Fruit fly (Drosophila melanogaster) whole organism, prepupa: ENCODE data around the gene Trf2.

Source experiments
- Blimp-1 ChIP-seq: fragments of 200-800 bp; sonication (Bioruptor generic); optimal IDR thresholded peaks from 3 replicates; lab custom pipeline; 2017; ENCODE audit warnings: missing biosample characterization, missing genetic modification characterization, mild to moderate bottlenecking, moderate library complexity, missing genetic modification reagents
- CG10631 ChIP-seq: fragments of 200-800 bp; sonication (Bioruptor generic); optimal IDR thresholded peaks from 2 replicates; lab custom pipeline; 2016; ENCODE audit warnings: missing biosample characterization, missing genetic modification characterization
- CG10669 ChIP-seq: fragments of 200-800 bp; sonication (Bioruptor generic); optimal IDR thresholded peaks from 3 replicates; lab custom pipeline; 2018; ENCODE audit warnings: missing biosample characterization, mild to moderate bottlenecking, missing genetic modification characterization, moderate library complexity
- CG11294 ChIP-seq: fragments of 200-800 bp; sonication (Bioruptor generic); IDR thresholded peaks from 2 replicates; pipeline ENCODE4 v1.3.6; 2022; ENCODE audit warnings: missing biosample characterization, missing genetic modification characterization
- CG11762 ChIP-seq: fragments of 200-800 bp; sonication (Bioruptor generic); optimal IDR thresholded peaks from 3 replicates; lab custom pipeline; 2016; ENCODE audit warnings: missing biosample characterization, missing genetic modification characterization; ENCODE audit not compliant: insufficient read depth
- CG11902 ChIP-seq: fragments of 200-800 bp; sonication (Bioruptor generic); optimal IDR thresholded peaks from 3 replicates; lab custom pipeline; 2016; ENCODE audit warnings: missing biosample characterization, missing genetic modification characterization
- CG1621 ChIP-seq: fragments of 200-800 bp; sonication (Bioruptor generic); optimal IDR thresholded peaks from 3 replicates; lab custom pipeline; 2018; ENCODE audit warnings: missing biosample characterization, mild to moderate bottlenecking, missing genetic modification characterization
- CG3032 ChIP-seq: fragments of 200-800 bp; optimal IDR thresholded peaks from 2 replicates; lab custom pipeline; 2019; ENCODE audit warnings: missing biosample characterization, mild to moderate bottlenecking, missing genetic modification characterization, moderate library complexity
- CG34406 ChIP-seq: fragments of 200-800 bp; sonication (Bioruptor generic); optimal IDR thresholded peaks from 3 replicates; lab custom pipeline; 2016; ENCODE audit warnings: missing biosample characterization, missing genetic modification characterization
- CG3919 ChIP-seq: fragments of 200-800 bp; sonication (Bioruptor generic); optimal IDR thresholded peaks from 3 replicates; lab custom pipeline; 2016; ENCODE audit warnings: missing biosample characterization, missing genetic modification characterization
- CG4318 ChIP-seq: fragments of 200-800 bp; sonication (Bioruptor generic); optimal IDR thresholded peaks from 3 replicates; lab custom pipeline; 2017; ENCODE audit warnings: missing biosample characterization, mild to moderate bottlenecking, missing genetic modification characterization
- CG6163 ChIP-seq: fragments of 200-800 bp; sonication (Bioruptor generic); IDR thresholded peaks from 3 replicates; pipeline ENCODE4 v1.3.6; 2022; ENCODE audit warnings: missing biosample characterization, missing genetic modification characterization
- CG6792 ChIP-seq: fragments of 200-800 bp; sonication (Bioruptor generic); optimal IDR thresholded peaks from 3 replicates; lab custom pipeline; 2016; ENCODE audit warnings: missing biosample characterization, missing genetic modification characterization
- CG6808 ChIP-seq: fragments of 200-800 bp; sonication (Bioruptor generic); optimal IDR thresholded peaks from 3 replicates; lab custom pipeline; 2017; ENCODE audit warnings: missing biosample characterization, missing genetic modification characterization, mild to moderate bottlenecking, moderate library complexity, missing genetic modification reagents
- CG6854 ChIP-seq: fragments of 200-800 bp; sonication (Bioruptor generic); optimal IDR thresholded peaks from 2 replicates; lab custom pipeline; 2017; ENCODE audit warnings: missing biosample characterization, mild to moderate bottlenecking, missing genetic modification characterization
- CG7368 ChIP-seq: fragments of 200-800 bp; sonication (Bioruptor generic); optimal IDR thresholded peaks from 3 replicates; lab custom pipeline; 2016; ENCODE audit warnings: missing biosample characterization, missing genetic modification characterization
- CG8119 ChIP-seq: fragments of 200-800 bp; sonication (Bioruptor generic); IDR thresholded peaks from 3 replicates; pipeline ENCODE4 v1.3.6; 2022; ENCODE audit warnings: missing biosample characterization, missing genetic modification characterization
- CG8319 ChIP-seq: fragments of 200-800 bp; sonication (Bioruptor generic); optimal IDR thresholded peaks from 3 replicates; lab custom pipeline; 2016; ENCODE audit warnings: missing biosample characterization, missing genetic modification characterization
- CG8632 ChIP-seq: fragments of 200-800 bp; sonication (Bioruptor generic); optimal IDR thresholded peaks from 3 replicates; lab custom pipeline; 2016; ENCODE audit warnings: missing biosample characterization, missing genetic modification characterization
- CG9139 ChIP-seq: fragments of 200-800 bp; sonication (Bioruptor generic); optimal IDR thresholded peaks from 3 replicates; lab custom pipeline; 2017; ENCODE audit warnings: missing biosample characterization, mild to moderate bottlenecking, missing genetic modification characterization
- Eip75B ChIP-seq: fragments of 200-800 bp; sonication (Bioruptor generic); optimal IDR thresholded peaks from 3 replicates; lab custom pipeline; 2016; ENCODE audit warnings: missing biosample characterization, missing genetic modification characterization
- Eip78C ChIP-seq: fragments of 200-800 bp; sonication (Bioruptor generic); peaks from one replicate; lab custom pipeline; 2016; ENCODE audit warnings: missing biosample characterization, missing genetic modification characterization
- Eip93F ChIP-seq: fragments of 200-800 bp; sonication (Bioruptor generic); optimal IDR thresholded peaks from 2 replicates; lab custom pipeline; 2016; ENCODE audit warnings: missing biosample characterization, mild to moderate bottlenecking, missing genetic modification characterization
- Ets21C ChIP-seq: fragments of 200-800 bp; sonication (Bioruptor generic); optimal IDR thresholded peaks from 3 replicates; lab custom pipeline; 2016; ENCODE audit warnings: missing biosample characterization, missing genetic modification characterization
- Gug ChIP-seq: fragments of 200-800 bp; sonication (Bioruptor generic); IDR thresholded peaks from 2 replicates; pipeline ENCODE4 v1.3.6; 2022; ENCODE audit warnings: missing biosample characterization, missing genetic modification characterization
- Hr38 ChIP-seq: sonication (Bioruptor generic); optimal IDR thresholded peaks from 2 replicates; lab custom pipeline; 2016; ENCODE audit warnings: missing biosample characterization, missing genetic modification characterization
- Hr39 ChIP-seq: fragments of 200-800 bp; sonication (Bioruptor generic); optimal IDR thresholded peaks from 2 replicates; lab custom pipeline; 2016; ENCODE audit warnings: missing biosample characterization, missing genetic modification characterization
- Lpt ChIP-seq: fragments of 200-800 bp; sonication (Bioruptor generic); optimal IDR thresholded peaks from 3 replicates; lab custom pipeline; 2016; ENCODE audit warnings: missing biosample characterization, missing genetic modification characterization
- OdsH ChIP-seq: fragments of 200-800 bp; sonication (Bioruptor generic); optimal IDR thresholded peaks from 3 replicates; lab custom pipeline; 2016; ENCODE audit warnings: missing biosample characterization, missing genetic modification characterization
- Sox102F ChIP-seq: fragments of 200-800 bp; sonication (Bioruptor generic); optimal IDR thresholded peaks from 2 replicates; lab custom pipeline; 2016; ENCODE audit warnings: missing biosample characterization, mild to moderate bottlenecking, missing genetic modification characterization
- Sox14 ChIP-seq: fragments of 200-800 bp; sonication (Bioruptor generic); optimal IDR thresholded peaks from 3 replicates; lab custom pipeline; 2016; ENCODE audit warnings: missing biosample characterization, missing genetic modification characterization
- Sox15 ChIP-seq: fragments of 200-800 bp; sonication (Bioruptor generic); optimal IDR thresholded peaks from 3 replicates; lab custom pipeline; 2016; ENCODE audit warnings: missing biosample characterization, missing genetic modification characterization
- achi ChIP-seq: fragments of 200-800 bp; sonication (Bioruptor generic); optimal IDR thresholded peaks from 3 replicates; lab custom pipeline; 2016; ENCODE audit warnings: missing biosample characterization, missing genetic modification characterization
- acj6 ChIP-seq: fragments of 200-800 bp; sonication (Bioruptor generic); optimal IDR thresholded peaks from 3 replicates; lab custom pipeline; 2016; ENCODE audit warnings: missing biosample characterization, missing genetic modification characterization
- cyc ChIP-seq: fragments of 200-800 bp; sonication (Bioruptor generic); optimal IDR thresholded peaks from 3 replicates; lab custom pipeline; 2016; ENCODE audit warnings: missing biosample characterization, missing genetic modification characterization
- dac ChIP-seq: fragments of 200-800 bp; sonication (Bioruptor generic); optimal IDR thresholded peaks from 2 replicates; lab custom pipeline; 2017; ENCODE audit warnings: missing biosample characterization, mild to moderate bottlenecking, missing genetic modification characterization
- dsx ChIP-seq: fragments of 200-800 bp; optimal IDR thresholded peaks from 3 replicates; lab custom pipeline; 2019; ENCODE audit warnings: missing biosample characterization, mild to moderate bottlenecking, missing genetic modification characterization, moderate library complexity; ENCODE audit not compliant: poor library complexity, severe bottlenecking
- eg ChIP-seq: fragments of 200-800 bp; sonication (Bioruptor generic); IDR thresholded peaks from 3 replicates; pipeline ENCODE4 v1.3.6; 2022; ENCODE audit warnings: missing biosample characterization, missing genetic modification characterization
- esn ChIP-seq: fragments of 200-800 bp; sonication (Bioruptor generic); optimal IDR thresholded peaks from 2 replicates; lab custom pipeline; 2016; ENCODE audit warnings: missing biosample characterization, mild to moderate bottlenecking, missing genetic modification characterization, moderate library complexity
- fd85E ChIP-seq: fragments of 200-800 bp; sonication (Bioruptor generic); optimal IDR thresholded peaks from 3 replicates; lab custom pipeline; 2016; ENCODE audit warnings: missing biosample characterization, missing genetic modification characterization
- fkh ChIP-seq: fragments of 200-800 bp; sonication (Bioruptor generic); optimal IDR thresholded peaks from 3 replicates; lab custom pipeline; 2017; ENCODE audit warnings: missing biosample characterization, mild to moderate bottlenecking, missing genetic modification characterization, moderate library complexity
- net ChIP-seq: fragments of 200-800 bp; sonication (Bioruptor generic); optimal IDR thresholded peaks from 3 replicates; lab custom pipeline; 2016; ENCODE audit warnings: missing biosample characterization, missing genetic modification characterization
- pdm3 ChIP-seq: fragments of 200-800 bp; sonication (Bioruptor generic); optimal IDR thresholded peaks from 3 replicates; lab custom pipeline; 2016; ENCODE audit warnings: missing biosample characterization, missing genetic modification characterization
- salr ChIP-seq, 2 experiments: fragments of 200-800 bp; sonication (Bioruptor generic); optimal IDR thresholded peaks; 3 replicates each; lab custom pipeline; 2016 to 2018; ENCODE audit warnings: missing biosample characterization in 2 of 2, missing genetic modification characterization in 2 of 2, mild to moderate bottlenecking in 1 of 2
- spab ChIP-seq: fragments of 200-800 bp; sonication (Bioruptor generic); optimal IDR thresholded peaks from 2 replicates; lab custom pipeline; 2017; ENCODE audit warnings: missing biosample characterization, mild to moderate bottlenecking, missing genetic modification characterization, missing genetic modification reagents
- svp ChIP-seq: fragments of 200-800 bp; sonication (Bioruptor generic); peaks from one replicate; lab custom pipeline; 2016; ENCODE audit warnings: missing biosample characterization, missing genetic modification characterization
- vri ChIP-seq: fragments of 200-800 bp; sonication (Bioruptor generic); optimal IDR thresholded peaks from 3 replicates; lab custom pipeline; 2016; ENCODE audit warnings: missing biosample characterization, mild to moderate bottlenecking, missing genetic modification characterization

The Trf2 gene

dm6 chrX:8396611-8397010, 12.5 kb upstream of the Trf2 start (continued):
- TF ChIP-seq CG8319 (GFP tag; lab: Kevin White, UChicago): no peak
- peak; percentile 19 for TF ChIP-seq svp (GFP tag; lab: Kevin White, UChicago)
- TF ChIP-seq salr (GFP tag; optimal IDR thresholded peaks at IDR 0.05; lab: Kevin White, UChicago): no peak
- TF ChIP-seq Sox15 (GFP tag; lab: Kevin White, UChicago): no peak
- peak; percentile 77 for TF ChIP-seq Eip78C (GFP tag; lab: Kevin White, UChicago)
- no peak for TF ChIP-seq CG6854 (GFP tag; lab: Kevin White, UChicago)
- peak; percentile 21 for TF ChIP-seq CG3919 (GFP tag; lab: Kevin White, UChicago)

DNA sequence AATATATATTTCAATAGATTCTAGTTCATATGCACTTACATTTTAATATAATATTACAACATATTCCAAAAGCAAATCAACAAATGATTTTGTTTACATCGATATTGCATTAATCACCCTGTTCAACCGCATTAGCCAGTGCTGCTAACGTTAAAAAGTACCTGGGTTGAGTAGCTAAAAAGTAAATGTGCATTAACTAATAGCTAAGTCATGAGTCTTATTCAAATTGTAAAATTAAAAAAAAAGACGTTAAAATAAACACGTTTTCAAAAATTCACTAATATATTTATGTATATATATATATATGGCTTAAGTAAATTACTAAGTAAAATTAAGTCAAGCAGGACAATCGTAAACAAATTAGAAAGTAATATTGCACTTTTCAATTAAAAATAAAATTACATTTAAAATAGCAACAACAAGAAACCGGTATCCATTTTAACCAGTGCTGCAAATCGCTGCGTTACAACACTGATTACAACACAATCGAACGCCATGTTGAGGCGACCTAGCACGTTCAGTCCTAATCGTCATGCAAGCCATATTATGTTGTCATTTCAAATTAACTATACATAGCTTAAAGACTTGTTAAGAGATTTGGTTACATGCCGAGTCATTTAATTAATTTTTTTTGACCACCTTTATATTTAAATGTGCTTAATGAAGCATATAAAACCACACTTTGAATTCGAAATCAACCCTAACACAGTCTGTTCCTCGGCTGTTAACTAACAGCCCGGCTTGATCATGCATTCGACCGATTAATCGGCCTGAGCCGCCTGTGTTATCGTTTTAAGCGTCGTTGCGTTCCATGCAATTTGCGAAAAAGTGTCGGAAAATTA, 10.7 kb upstream of the Trf2 start, which contains the start of gene CG10555:
Gene CG10555, plus strand, starts transcription at position 764 of the 842 bp plus-strand sequence.
- no peak for TF ChIP-seq Hr38 (GFP tag; lab: Kevin White, UChicago)
- no peak for TF ChIP-seq fkh
- peak; percentile 74 for TF ChIP-seq CG3032 (tag; lab: Kevin White, UChicago)
- TF ChIP-seq spab (GFP tag; lab: Kevin White, UChicago): no peak
- TF ChIP-seq CG1621 (tag; lab: Kevin White, UChicago): peak; percentile 35
- peak; percentile 63 to 73 for TF ChIP-seq salr (GFP tag; optimal IDR thresholded peaks at IDR 0.05; lab: Kevin White, UChicago)
- no peak for TF ChIP-seq Eip93F (GFP tag; lab: Kevin White, UChicago)
- TF ChIP-seq CG7368 (GFP tag; lab: Kevin White, UChicago): peak; percentile 36
- TF ChIP-seq CG11762 (GFP tag; lab: Kevin White, UChicago): peak; percentile 27
- TF ChIP-seq CG10669 (GFP tag; lab: Kevin White, UChicago): peak; percentile 62
- peak; percentile 16 for TF ChIP-seq dsx (GFP tag; lab: Kevin White, UChicago)
- peak; percentile 76 for TF ChIP-seq CG6163 (GFP tag; lab: Robert Waterston, UW)
- peak; percentile 61 for TF ChIP-seq CG34406
- TF ChIP-seq acj6 (GFP tag; lab: Kevin White, UChicago): peak; percentile 75
- peak; percentile 64 for TF ChIP-seq achi (GFP tag; lab: Kevin White, UChicago)
- peak; percentile 84 for TF ChIP-seq CG10631
- peak; percentile 67 for TF ChIP-seq CG8119 (GFP tag; lab: Robert Waterston, UW)
- peak; percentile 40 for TF ChIP-seq Blimp-1
- peak; percentile 90 for TF ChIP-seq Hr39 (GFP tag; lab: Kevin White, UChicago)
- no peak for TF ChIP-seq vri (GFP tag; lab: Kevin White, UChicago)
- peak; percentile 45 for TF ChIP-seq CG8632 (GFP tag; lab: Kevin White, UChicago)
- peak; percentile 65 for TF ChIP-seq CG6808 (GFP tag; lab: Kevin White, UChicago)
- peak; percentile 27 for TF ChIP-seq Lpt (GFP tag; lab: Kevin White, UChicago)
- TF ChIP-seq esn (GFP tag; lab: Kevin White, UChicago): peak; percentile 87
- TF ChIP-seq Sox14 (GFP tag; lab: Kevin White, UChicago): peak; percentile 85
- TF ChIP-seq CG6854 (GFP tag; lab: Kevin White, UChicago): no peak
- peak; percentile 75 for TF ChIP-seq eg (GFP tag; lab: Robert Waterston, UW)
- peak; percentile 66 for TF ChIP-seq dac (GFP tag; lab: Kevin White, UChicago)
- TF ChIP-seq CG11902 (GFP tag; lab: Kevin White, UChicago): peak; percentile 75
- peak; percentile 49 for TF ChIP-seq net
- TF ChIP-seq CG6792 (GFP tag; lab: Kevin White, UChicago): peak; percentile 70
- peak; percentile 81 for TF ChIP-seq Sox15 (GFP tag; lab: Kevin White, UChicago)
- peak; percentile 89 for TF ChIP-seq Ets21C (GFP tag; lab: Kevin White, UChicago)
- peak; percentile 59 for TF ChIP-seq Eip75B (GFP tag; lab: Kevin White, UChicago)
- TF ChIP-seq Sox102F (GFP tag; lab: Kevin White, UChicago): peak; percentile 79
- peak; percentile 52 for TF ChIP-seq CG8319 (GFP tag; lab: Kevin White, UChicago)
- TF ChIP-seq CG3919 (GFP tag; lab: Kevin White, UChicago): peak; percentile 66
- TF ChIP-seq CG11294: peak; percentile 73; the same call in 1 of the 2 replicates
- peak; percentile 84 for TF ChIP-seq cyc
- peak; percentile 86 for TF ChIP-seq pdm3 (GFP tag; lab: Kevin White, UChicago)
- peak; percentile 46 for TF ChIP-seq fd85E (GFP tag; lab: Kevin White, UChicago)
- peak; percentile 11; the same call in 1 of the 2 replicates for TF ChIP-seq Gug (GFP tag; lab: Robert Waterston, UW)
- no peak for TF ChIP-seq CG9139 (GFP tag; lab: Kevin White, UChicago)
- TF ChIP-seq CG4318 (GFP tag; lab: Kevin White, UChicago): peak; percentile 76
- TF ChIP-seq OdsH (GFP tag; lab: Kevin White, UChicago): peak; percentile 74
